Fruit fly (Drosophila melanogaster): ENCODE results near the gene obst-B.

Gene obst-B

dm6 chr2L:10009800-10010658 lies 22.5 kb upstream of the obst-B start:
- TF ChIP-seq Clk (GFP tag; optimal IDR thresholded peaks at IDR 0.05) (peak; percentile 98), Mnt (GFP tag; optimal IDR thresholded peaks at IDR 0.05) (peak; percentile 98), CG11617 (GFP tag; optimal IDR thresholded peaks at IDR 0.05) (peak; percentile 97), tj (GFP tag; optimal IDR thresholded peaks at IDR 0.05) (peak; percentile 80), ovo (GFP tag; optimal IDR thresholded peaks at IDR 0.05) (peak; percentile 91), CG14711 (tag; optimal IDR thresholded peaks at IDR 0.05) (peak; percentile 96), cic (GFP tag; optimal IDR thresholded peaks at IDR 0.05) (peak; percentile 97), toe (GFP tag; optimal IDR thresholded peaks at IDR 0.05) (peak; percentile 99), CG7045 (GFP tag; optimal IDR thresholded peaks at IDR 0.05) (peak; percentile 99), CG5204 (GFP tag; optimal IDR thresholded peaks at IDR 0.05) (peak; percentile 99), CG33017 (tag; optimal IDR thresholded peaks at IDR 0.05) (peak; percentile 99), pad (GFP tag; optimal IDR thresholded peaks at IDR 0.05) (peak; percentile 94), CG1620 (GFP tag; optimal IDR thresholded peaks at IDR 0.05) (peak; percentile 98), Crg-1 (GFP tag; optimal IDR thresholded peaks at IDR 0.05) (peak; percentile 98), bab1 (GFP tag; optimal IDR thresholded peaks at IDR 0.05) (peak; percentile 99), cnc (optimal IDR thresholded peaks at IDR 0.05) (no peak), kay (GFP tag; ENCODE audit: borderline replicate concordance) (peak; percentile 97), Hr96 (GFP tag; optimal IDR thresholded peaks at IDR 0.05) (peak; percentile 99), CG12768 (GFP tag; optimal IDR thresholded peaks at IDR 0.05) (peak; percentile 99), CG7101 (tag; optimal IDR thresholded peaks at IDR 0.05) (peak; percentile 99)

DNA sequence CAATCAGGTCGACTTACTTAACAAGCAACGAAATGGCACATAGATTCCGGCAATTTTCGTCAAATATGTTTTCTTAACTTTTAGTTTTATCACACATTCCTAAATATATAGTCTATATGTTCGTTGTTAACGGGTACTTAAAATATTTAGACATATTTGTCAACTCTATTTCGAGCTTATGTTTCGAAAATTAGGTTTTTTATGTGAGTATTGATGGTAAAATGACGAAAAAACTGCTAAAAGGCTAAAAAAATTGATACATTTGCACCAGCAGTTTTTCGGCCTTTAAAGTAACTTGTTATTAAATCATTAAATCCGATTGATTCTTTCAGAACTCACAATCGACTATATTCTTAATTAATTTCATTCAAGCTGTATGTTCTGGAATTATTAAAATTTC lies 15.1 kb upstream of the obst-B start, which contains the start of gene CG13131:
Gene CG13131, minus strand, starts transcription at position 101 of the 400 bp plus-strand sequence.
- TF ChIP-seq cnc (optimal IDR thresholded peaks at IDR 0.05) (no peak), cic (GFP tag; optimal IDR thresholded peaks at IDR 0.05) (no peak), CG5204 (GFP tag; optimal IDR thresholded peaks at IDR 0.05) (no peak), CG12768 (GFP tag; optimal IDR thresholded peaks at IDR 0.05) (no peak), CG33017 (tag; optimal IDR thresholded peaks at IDR 0.05) (no peak), pad (GFP tag; optimal IDR thresholded peaks at IDR 0.05) (no peak), Hr96 (GFP tag; optimal IDR thresholded peaks at IDR 0.05) (no peak), CG1620 (GFP tag; optimal IDR thresholded peaks at IDR 0.05) (no peak), Crg-1 (GFP tag; optimal IDR thresholded peaks at IDR 0.05) (no peak)

- no peak for TF ChIP-seq ovo (GFP tag; optimal IDR thresholded peaks at IDR 0.05)
Measured at dm6 chr2L:10026376-10026775, 6.1 kb upstream of the obst-B start, which contains the start of gene CG13127. Gene CG13127, plus strand, starts transcription at chr2L:10026676.

DNA sequence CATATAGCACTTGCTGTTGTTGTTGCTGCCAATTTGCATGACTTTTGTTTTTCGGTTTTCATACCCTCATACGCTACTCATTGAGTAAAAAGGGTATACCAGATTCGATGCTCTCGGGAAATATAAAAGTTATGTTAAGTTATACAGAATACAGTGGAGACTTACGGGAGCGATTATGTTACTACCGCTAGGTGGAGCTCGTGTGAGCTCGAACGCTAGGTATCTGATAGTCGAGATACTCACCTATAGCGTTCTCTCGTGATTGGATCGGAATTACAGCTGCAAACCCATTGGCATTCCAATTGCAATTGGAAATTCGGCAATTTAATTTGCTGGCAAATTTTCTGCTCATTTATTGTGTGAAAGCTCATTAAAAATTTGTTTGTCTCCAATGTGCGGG lies 920 bp downstream of the obst-B start:
- TF ChIP-seq tj (GFP tag; optimal IDR thresholded peaks at IDR 0.05) = no peak

- TF ChIP-seq cnc (optimal IDR thresholded peaks at IDR 0.05) (no peak), CG5204 (GFP tag; optimal IDR thresholded peaks at IDR 0.05) (no peak), bab1 (GFP tag; optimal IDR thresholded peaks at IDR 0.05) (no peak), CG7101 (tag; optimal IDR thresholded peaks at IDR 0.05) (no peak), Mnt (GFP tag; optimal IDR thresholded peaks at IDR 0.05) (no peak), cic (GFP tag; optimal IDR thresholded peaks at IDR 0.05) (no peak), CG14711 (tag; optimal IDR thresholded peaks at IDR 0.05) (no peak), tj (GFP tag; optimal IDR thresholded peaks at IDR 0.05) (no peak), toe (GFP tag; optimal IDR thresholded peaks at IDR 0.05) (no peak), CG7045 (GFP tag; optimal IDR thresholded peaks at IDR 0.05) (no peak), CG1620 (GFP tag; optimal IDR thresholded peaks at IDR 0.05) (no peak), Hr96 (GFP tag; optimal IDR thresholded peaks at IDR 0.05) (no peak), Clk (GFP tag; optimal IDR thresholded peaks at IDR 0.05) (no peak), CG11617 (GFP tag; optimal IDR thresholded peaks at IDR 0.05) (no peak), Crg-1 (GFP tag; optimal IDR thresholded peaks at IDR 0.05) (no peak), ovo (GFP tag; optimal IDR thresholded peaks at IDR 0.05) (no peak), CG33017 (tag; optimal IDR thresholded peaks at IDR 0.05) (no peak), kay (GFP tag; ENCODE audit: borderline replicate concordance) (no peak)
Measured at dm6 chr2L:10035786-10036364, 3.4 kb downstream of the obst-B start.

DNA sequence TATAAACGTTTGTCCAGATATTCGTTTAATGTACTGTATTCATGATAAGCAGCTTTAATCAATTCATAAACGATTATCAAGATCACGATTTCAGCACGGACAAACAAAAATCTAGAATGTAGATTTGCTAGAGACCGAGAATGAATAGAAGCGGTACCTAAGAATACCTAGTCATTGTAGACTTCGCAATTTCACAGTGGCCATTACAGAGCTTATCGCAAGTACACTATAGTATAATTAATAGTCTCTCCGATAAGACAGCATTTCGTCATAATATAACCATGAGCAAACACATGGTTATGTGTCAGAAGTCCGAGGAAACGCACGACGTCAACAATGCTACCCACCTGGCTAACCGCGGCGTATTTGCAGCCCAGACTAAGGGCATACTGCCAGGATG lies 16.8 kb downstream of the obst-B start, which contains the start of gene CG33301:
Gene CG33301, plus strand, starts transcription at position 301 of the 400 bp plus-strand sequence.
- no peak for TF ChIP-seq CG5204 (GFP tag; optimal IDR thresholded peaks at IDR 0.05)
- TF ChIP-seq cic (GFP tag; optimal IDR thresholded peaks at IDR 0.05) = peak; percentile 16
- TF ChIP-seq CG1620 (GFP tag; optimal IDR thresholded peaks at IDR 0.05) = no peak
- peak; percentile 15 for TF ChIP-seq CG33017 (tag; optimal IDR thresholded peaks at IDR 0.05)
- TF ChIP-seq Hr96 (GFP tag; optimal IDR thresholded peaks at IDR 0.05) = no peak
- TF ChIP-seq kay (GFP tag; ENCODE audit: borderline replicate concordance) = peak; percentile 66

All from whole organism, adult.